Worm (Caenorhabditis elegans): ENCODE results near the gene ugt-8.

DNA sequence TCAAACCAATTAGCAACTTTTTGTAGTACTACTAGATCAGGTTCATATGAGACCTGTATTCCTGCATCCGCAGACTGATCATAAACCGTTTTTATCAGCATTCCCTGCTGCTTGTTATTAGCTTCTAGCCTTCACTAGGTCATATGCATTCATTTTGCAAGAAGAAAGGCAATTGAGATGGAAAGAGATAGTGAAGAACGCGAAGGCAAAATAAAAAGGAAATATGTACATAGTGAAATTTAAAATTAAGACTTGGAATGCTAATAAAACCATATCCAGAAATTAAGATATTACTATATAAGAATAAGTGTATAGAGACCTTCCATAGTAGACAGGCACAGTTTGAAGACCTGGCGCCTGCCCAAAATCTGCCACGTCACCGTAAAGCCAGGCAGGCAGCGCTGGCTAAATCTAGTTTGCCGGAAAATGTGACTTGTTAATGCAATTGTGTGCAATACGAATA is 17.0 kb downstream of the ugt-8 start, which contains the start of the genes C02E7.8 and srh-23:
- TF ChIP-seq nfya-1 (tag; optimal IDR thresholded peaks at IDR 0.05; ENCODE audit: insufficient read depth) (no peak), nhr-77 (tag; optimal IDR thresholded peaks at IDR 0.05) (no peak), ama-1 (optimal IDR thresholded peaks at IDR 0.05) (no peak)
